Fruit fly (Drosophila melanogaster): Measurements from ENCODE around the gene CG15743.

CG15743 gene

dm6 chrX:13332702-13333243 is 47.3 kb downstream of the CG15743 start (continued):
- TF ChIP-seq her (GFP tag; optimal IDR thresholded peaks at IDR 0.05), result peak; percentile 49
- TF ChIP-seq wdn (GFP tag; IDR thresholded peaks at IDR 0.05), result no peak
- no peak for TF ChIP-seq oc (tag; optimal IDR thresholded peaks at IDR 0.05)
- peak; percentile 4 for TF ChIP-seq org-1 (GFP tag; optimal IDR thresholded peaks at IDR 0.05)
- TF ChIP-seq Nf-YA (GFP tag; IDR thresholded peaks at IDR 0.05), result no peak
- TF ChIP-seq lmd (GFP tag; IDR thresholded peaks at IDR 0.05), result peak; percentile 25; the same call in 1 of the 2 replicates
- TF ChIP-seq CG7271 (tag; optimal IDR thresholded peaks at IDR 0.05), result no peak
- TF ChIP-seq CG42726 (GFP tag; IDR thresholded peaks at IDR 0.05; ENCODE audit: partially characterized antibody), result no peak
- no peak for TF ChIP-seq Aef1 (GFP tag; IDR thresholded peaks at IDR 0.05)
- TF ChIP-seq CG4404 (GFP tag; IDR thresholded peaks at IDR 0.05), result no peak
- TF ChIP-seq kah (GFP tag; optimal IDR thresholded peaks at IDR 0.05), result no peak
- TF ChIP-seq pita (GFP tag; optimal IDR thresholded peaks at IDR 0.05), result no peak
- TF ChIP-seq CG6654 (GFP tag; optimal IDR thresholded peaks at IDR 0.05), result no peak
- TF ChIP-seq CG14014 (GFP tag; IDR thresholded peaks at IDR 0.05), result no peak
- TF ChIP-seq CG4282 (GFP tag; optimal IDR thresholded peaks at IDR 0.05), result no peak
- no peak for TF ChIP-seq ewg (GFP tag; optimal IDR thresholded peaks at IDR 0.05)
- TF ChIP-seq bcd (GFP tag; optimal IDR thresholded peaks at IDR 0.05), result no peak
- no peak for TF ChIP-seq CG7987 (GFP tag; optimal IDR thresholded peaks at IDR 0.05)
- TF ChIP-seq zen (tag; optimal IDR thresholded peaks at IDR 0.05), result no peak
- TF ChIP-seq CG14050 (GFP tag; IDR thresholded peaks at IDR 0.05), result no peak
- peak; percentile 29 for TF ChIP-seq CG13894 (tag; optimal IDR thresholded peaks at IDR 0.05)
- no peak for TF ChIP-seq Fer3 (tag; optimal IDR thresholded peaks at IDR 0.05)
- no peak for TF ChIP-seq Spps (tag; optimal IDR thresholded peaks at IDR 0.05)
- no peak for TF ChIP-seq corto (GFP tag; optimal IDR thresholded peaks at IDR 0.05)
- TF ChIP-seq amos (GFP tag; IDR thresholded peaks at IDR 0.05; ENCODE audit: partially characterized antibody), result no peak
- no peak for TF ChIP-seq sens-2 (GFP tag; IDR thresholded peaks at IDR 0.05)
- TF ChIP-seq CG12236 (GFP tag; optimal IDR thresholded peaks at IDR 0.05), result no peak
- TF ChIP-seq CG9215 (GFP tag; IDR thresholded peaks at IDR 0.05), result peak; percentile 44; the same call in 1 of the 2 replicates
- no peak for TF ChIP-seq Xrp1 (GFP tag; IDR thresholded peaks at IDR 0.05)
- no peak for TF ChIP-seq zfh1 (GFP tag; IDR thresholded peaks at IDR 0.05)
- TF ChIP-seq CG7372 (GFP tag; IDR thresholded peaks at IDR 0.05), result peak; percentile 44; the same call in 1 of the 2 replicates
- no peak for TF ChIP-seq usp (GFP tag; optimal IDR thresholded peaks at IDR 0.05)
- TF ChIP-seq E2f2 (GFP tag; IDR thresholded peaks at IDR 0.05), result no peak
- no peak for TF ChIP-seq sisA (GFP tag; IDR thresholded peaks at IDR 0.05)
- no peak for TF ChIP-seq CG6254 (GFP tag; optimal IDR thresholded peaks at IDR 0.05)
- TF ChIP-seq CG8359 (GFP tag; optimal IDR thresholded peaks at IDR 0.05; ENCODE audit: borderline replicate concordance), result no peak
- no peak for TF ChIP-seq CkIIα-i1 (GFP tag; IDR thresholded peaks at IDR 0.05)
- TF ChIP-seq CG11093 (GFP tag; IDR thresholded peaks at IDR 0.05), result no peak
- no peak for TF ChIP-seq CG18476 (GFP tag; optimal IDR thresholded peaks at IDR 0.05)
- TF ChIP-seq btn (GFP tag; optimal IDR thresholded peaks at IDR 0.05), result no peak
- no peak for TF ChIP-seq disco-r (GFP tag; optimal IDR thresholded peaks at IDR 0.05)
- peak; percentile 38 for TF ChIP-seq CG7839 (tag; optimal IDR thresholded peaks at IDR 0.05)
- TF ChIP-seq sug (tag; optimal IDR thresholded peaks at IDR 0.05), result peak; percentile 58
- no peak for TF ChIP-seq chinmo (GFP tag; IDR thresholded peaks at IDR 0.05; ENCODE audit: partially characterized antibody)
- no peak for TF ChIP-seq fd64A (GFP tag; optimal IDR thresholded peaks at IDR 0.05)
- TF ChIP-seq sima (GFP tag; optimal IDR thresholded peaks at IDR 0.05), result no peak
- no peak for TF ChIP-seq Stat92E (GFP tag; optimal IDR thresholded peaks at IDR 0.05)
- TF ChIP-seq unpg (GFP tag; optimal IDR thresholded peaks at IDR 0.05), result no peak
- TF ChIP-seq gro (GFP tag; optimal IDR thresholded peaks at IDR 0.05), result no peak
- TF ChIP-seq ssp (GFP tag; IDR thresholded peaks at IDR 0.05), result no peak
- no peak for TF ChIP-seq C15 (GFP tag; IDR thresholded peaks at IDR 0.05)

All from whole organism, embryonic.